Worm (Caenorhabditis elegans): Measurements from ENCODE around the gene acs-19.

acs-19 gene

ce11 chrIII:3873424-3873823 is 9.1 kb downstream of the acs-19 start (continued):
- TF ChIP-seq snpc-4 (GFP tag; optimal IDR thresholded peaks at IDR 0.05) (no peak), snpc-4 (tag; optimal IDR thresholded peaks at IDR 0.05) (peak in 2 of 4 experiments; percentile 10 to 15), B0261.1 (tag; optimal IDR thresholded peaks at IDR 0.05) (no peak), die-1 (tag; optimal IDR thresholded peaks at IDR 0.05) (no peak), ceh-91 (GFP tag; IDR thresholded peaks at IDR 0.05) (no peak), let-526 (GFP tag; IDR thresholded peaks at IDR 0.05) (no peak), C06A6.2 (GFP tag; conservative IDR thresholded peaks at IDR 0.05) (no peak), ets-4 (GFP tag; optimal IDR thresholded peaks at IDR 0.05) (no peak), pbrm-1 (GFP tag; IDR thresholded peaks at IDR 0.05) (no peak), ztf-6 (GFP tag; IDR thresholded peaks at IDR 0.05) (no peak), tbp1 (GFP tag; optimal IDR thresholded peaks at IDR 0.05) (no peak), attf-3 (GFP tag; conservative IDR thresholded peaks at IDR 0.05) (no peak), Y56A3A.18 (GFP tag; IDR thresholded peaks at IDR 0.05) (no peak), Y79H2A.3 (GFP tag; conservative IDR thresholded peaks at IDR 0.05) (no peak), sptf-2 (GFP tag; optimal IDR thresholded peaks at IDR 0.05) (no peak)

DNA sequence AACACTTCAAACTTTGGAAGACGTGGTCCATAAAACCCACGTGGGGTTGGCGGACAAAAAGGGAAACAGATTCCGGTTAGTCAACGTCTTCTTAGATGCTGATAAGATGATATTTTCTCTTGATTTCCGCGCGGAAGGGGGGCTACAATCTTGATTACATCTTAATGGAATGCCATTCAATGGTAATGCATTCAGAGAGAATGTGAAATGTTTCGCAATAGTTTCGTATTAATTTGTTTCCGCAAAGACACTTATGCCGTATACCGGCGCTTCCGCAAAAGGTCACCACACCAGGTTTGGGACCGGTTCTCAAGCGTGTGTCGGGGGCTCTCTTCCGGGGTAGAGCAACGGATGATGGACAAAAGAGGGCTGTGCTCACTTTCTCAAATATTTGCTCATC is 10.2 kb downstream of the acs-19 start:
- TF ChIP-seq F49E8.2 (tag; optimal IDR thresholded peaks at IDR 0.05; ENCODE audit: insufficient read depth) (no peak), ztf-25 (GFP tag; IDR thresholded peaks at IDR 0.05) (0 out of 2 replicates have a peak, but pooled peaks have one; percentile 49), cebp-1 (GFP tag; IDR thresholded peaks at IDR 0.05) (peak; percentile 16; the same call in 1 of the 2 replicates), cebp-1 (tag; optimal IDR thresholded peaks at IDR 0.05) (peak; percentile 78), F37B4.10 (GFP tag; IDR thresholded peaks at IDR 0.05) (no peak), snpc-4 (GFP tag; optimal IDR thresholded peaks at IDR 0.05) (no peak), snpc-4 (tag; optimal IDR thresholded peaks at IDR 0.05) (no peak), lag-1 (GFP tag; IDR thresholded peaks at IDR 0.05) (no peak), madf-10 (tag; optimal IDR thresholded peaks at IDR 0.05) (no peak), hsf-1 (GFP tag; IDR thresholded peaks at IDR 0.05) (0 out of 2 replicates have a peak, but pooled peaks have one; percentile 14)

ce11 chrIII:3874895-3875294 is 10.6 kb downstream of the acs-19 start:
- peak; percentile 47 to 82 for TF ChIP-seq let-607 (tag; optimal IDR thresholded peaks at IDR 0.05)
- TF ChIP-seq nhr-80 (tag; optimal IDR thresholded peaks at IDR 0.05) = peak; percentile 40
- TF ChIP-seq cebp-2 (GFP tag; IDR thresholded peaks at IDR 0.05) = no peak
- TF ChIP-seq egl-44 (GFP tag; IDR thresholded peaks at IDR 0.05) = 0 out of 2 replicates have a peak, but pooled peaks have one; percentile 14
- no peak for TF ChIP-seq ets-4 (GFP tag; optimal IDR thresholded peaks at IDR 0.05)
- no peak for TF ChIP-seq snpc-1.1 (tag; optimal IDR thresholded peaks at IDR 0.05; ENCODE audit: insufficient read depth)
- TF ChIP-seq akir-1 (GFP tag; optimal IDR thresholded peaks at IDR 0.05) = no peak
- no peak for TF ChIP-seq pbrm-1 (GFP tag; IDR thresholded peaks at IDR 0.05)
- 0 out of 2 replicates have a peak, but pooled peaks have one; percentile 26 for TF ChIP-seq Y53G8AR.9 (GFP tag; conservative IDR thresholded peaks at IDR 0.05)

ce11 chrIII:3875608-3876007 is 11.3 kb downstream of the acs-19 start:
- TF ChIP-seq mxl-1 (tag; optimal IDR thresholded peaks at IDR 0.05) (no peak), tbx-9 (tag; optimal IDR thresholded peaks at IDR 0.05; ENCODE audit: borderline replicate concordance) (no peak), efl-1 (GFP tag; optimal IDR thresholded peaks at IDR 0.05) (no peak), hrde-1 (tag; optimal IDR thresholded peaks at IDR 0.05; ENCODE audit: borderline replicate concordance) (no peak), lsl-1 (GFP tag; optimal IDR thresholded peaks at IDR 0.05) (no peak), K12H6.12 (tag; optimal IDR thresholded peaks at IDR 0.05) (no peak), zfh-2 (GFP tag; conservative IDR thresholded peaks at IDR 0.05) (no peak), F33H1.4 (GFP tag; IDR thresholded peaks at IDR 0.05) (no peak), lin-26 (GFP tag; IDR thresholded peaks at IDR 0.05) (no peak), attf-3 (GFP tag; conservative IDR thresholded peaks at IDR 0.05) (no peak), nhr-120 (GFP tag; IDR thresholded peaks at IDR 0.05) (no peak), K11D2.4 (GFP tag; IDR thresholded peaks at IDR 0.05) (no peak), mel-28 (tag; optimal IDR thresholded peaks at IDR 0.05; ENCODE audit: borderline replicate concordance) (no peak), snpc-1.1 (tag; optimal IDR thresholded peaks at IDR 0.05; ENCODE audit: insufficient read depth) (no peak), B0336.3 (GFP tag; IDR thresholded peaks at IDR 0.05) (no peak), snpc-4 (GFP tag; optimal IDR thresholded peaks at IDR 0.05) (no peak), snpc-4 (tag; optimal IDR thresholded peaks at IDR 0.05) (no peak), cebp-2 (GFP tag; IDR thresholded peaks at IDR 0.05) (no peak), F22D6.2 (tag; optimal IDR thresholded peaks at IDR 0.05) (no peak)
